Worm (Caenorhabditis elegans) whole organism, L3 larva: ENCODE results near the gene hlh-4.

Experiments
- R02D3.7 ChIP-seq: fragments of 150-350 bp; optimal IDR thresholded peaks from 2 replicates; lab custom pipeline; 2014; ENCODE audit warnings: missing biosample characterization, missing genetic modification characterization
- ZK546.5 ChIP-seq: sonication (generic microtip); optimal IDR thresholded peaks from 2 replicates; lab custom pipeline; 2017; ENCODE audit warnings: missing biosample characterization, missing genetic modification characterization
- ama-1 ChIP-seq: fragments of 150-350 bp; optimal IDR thresholded peaks from 2 replicates; lab custom pipeline; 2018
- ceh-16 ChIP-seq: sonication (generic microtip); optimal IDR thresholded peaks from 2 replicates; lab custom pipeline; 2017; ENCODE audit warnings: missing biosample characterization, missing genetic modification characterization
- ceh-28 ChIP-seq: fragments of 150-350 bp; optimal IDR thresholded peaks from 2 replicates; lab custom pipeline; 2014; ENCODE audit warnings: missing biosample characterization, missing genetic modification reagents, missing genetic modification characterization
- ceh-82 ChIP-seq: fragments of 150-350 bp; optimal IDR thresholded peaks from 2 replicates; lab custom pipeline; 2014; ENCODE audit warnings: missing biosample characterization, missing genetic modification characterization
- ceh-9 ChIP-seq: sonication (generic microtip); optimal IDR thresholded peaks from 2 replicates; lab custom pipeline; 2018; ENCODE audit warnings: missing biosample characterization, missing genetic modification characterization
- daf-12 ChIP-seq: fragments of 150-350 bp; optimal IDR thresholded peaks from 2 replicates; lab custom pipeline; 2014; ENCODE audit warnings: missing biosample characterization, missing genetic modification reagents, missing genetic modification characterization
- egl-5 ChIP-seq: fragments of 150-350 bp; optimal IDR thresholded peaks from 2 replicates; lab custom pipeline; 2017; ENCODE audit warnings: missing biosample characterization, missing genetic modification reagents, missing genetic modification characterization, inconsistent platforms
- elt-2 ChIP-seq: sonication (generic microtip); optimal IDR thresholded peaks from 2 replicates; lab custom pipeline; 2016; ENCODE audit warnings: missing genetic modification reagents, mild to moderate bottlenecking, missing genetic modification characterization, missing compliant biosample characterization
- elt-3 ChIP-seq, 3 experiments: fragments of 150-350 bp in 1 of 3; sonication (generic microtip) in 2 of 3; optimal IDR thresholded peaks; 2 replicates in 2 of 3; 4 replicates in 1 of 3; lab custom pipeline; 2014 to 2017; ENCODE audit warnings: missing biosample characterization in 3 of 3, missing genetic modification characterization in 3 of 3
- eor-1 ChIP-seq, 2 experiments: fragments of 150-350 bp; optimal IDR thresholded peaks; 2 replicates each; lab custom pipeline; 2014 to 2018; ENCODE audit warnings: missing biosample characterization in 2 of 2, missing genetic modification characterization in 2 of 2
- fkh-10 ChIP-seq: sonication (generic microtip); optimal IDR thresholded peaks from 2 replicates; lab custom pipeline; 2017; ENCODE audit warnings: missing biosample characterization, missing genetic modification reagents, missing genetic modification characterization
- fkh-2 ChIP-seq: fragments of 150-350 bp; optimal IDR thresholded peaks from 2 replicates; lab custom pipeline; 2014; ENCODE audit warnings: missing biosample characterization, missing genetic modification reagents, missing genetic modification characterization
- fos-1 ChIP-seq: fragments of 150-350 bp; optimal IDR thresholded peaks from 2 replicates; lab custom pipeline; 2014; ENCODE audit warnings: missing biosample characterization, missing genetic modification characterization
- hmg-11 ChIP-seq: sonication (generic microtip); optimal IDR thresholded peaks from 2 replicates; lab custom pipeline; 2016; ENCODE audit warnings: missing genetic modification characterization, missing compliant biosample characterization
- jun-1 ChIP-seq: fragments of 150-350 bp; optimal IDR thresholded peaks from 2 replicates; lab custom pipeline; 2014; ENCODE audit warnings: missing biosample characterization, missing genetic modification reagents, missing genetic modification characterization
- lin-15B ChIP-seq: fragments of 150-350 bp; optimal IDR thresholded peaks from 2 replicates; lab custom pipeline; 2014; ENCODE audit warnings: missing biosample characterization, missing genetic modification characterization
- lin-39 ChIP-seq: fragments of 150-350 bp; optimal IDR thresholded peaks from 2 replicates; lab custom pipeline; 2018; ENCODE audit warnings: missing biosample characterization, missing genetic modification reagents, missing genetic modification characterization
- lsy-12 ChIP-seq: sonication (generic microtip); optimal IDR thresholded peaks from 2 replicates; lab custom pipeline; 2016; ENCODE audit warnings: mild to moderate bottlenecking, missing genetic modification characterization, missing compliant biosample characterization
- mdl-1 ChIP-seq: fragments of 150-350 bp; optimal IDR thresholded peaks from 2 replicates; lab custom pipeline; 2014; ENCODE audit warnings: missing biosample characterization, missing genetic modification characterization
- mml-1 ChIP-seq: fragments of 150-350 bp; sonication (generic microtip); optimal IDR thresholded peaks from 3 replicates; lab custom pipeline; 2014; ENCODE audit warnings: missing biosample characterization, missing genetic modification characterization
- nfya-1 ChIP-seq: sonication (generic microtip); optimal IDR thresholded peaks from 2 replicates; lab custom pipeline; 2017; ENCODE audit warnings: missing genetic modification characterization, mild to moderate bottlenecking, missing compliant biosample characterization, antibody characterized with exemption, moderate library complexity; ENCODE audit not compliant: insufficient read depth
- nhr-12 ChIP-seq: fragments of 150-350 bp; optimal IDR thresholded peaks from 2 replicates; lab custom pipeline; 2014; ENCODE audit warnings: missing biosample characterization, missing genetic modification characterization
- nhr-23 ChIP-seq: fragments of 150-350 bp; optimal IDR thresholded peaks from 2 replicates; lab custom pipeline; 2014; ENCODE audit warnings: missing biosample characterization, missing genetic modification reagents, missing genetic modification characterization
- nhr-25 ChIP-seq: sonication (generic microtip); optimal IDR thresholded peaks from 2 replicates; lab custom pipeline; 2017; ENCODE audit warnings: missing biosample characterization, missing genetic modification characterization
- nhr-28 ChIP-seq: fragments of 150-350 bp; optimal IDR thresholded peaks from 2 replicates; lab custom pipeline; 2014; ENCODE audit warnings: missing biosample characterization, missing genetic modification characterization
- nhr-43 ChIP-seq: sonication (generic microtip); optimal IDR thresholded peaks from 2 replicates; lab custom pipeline; 2016; ENCODE audit warnings: mild to moderate bottlenecking, missing genetic modification characterization, missing compliant biosample characterization; ENCODE audit not compliant: poor library complexity, severe bottlenecking
- nhr-67 ChIP-seq: fragments of 150-350 bp; optimal IDR thresholded peaks from 2 replicates; lab custom pipeline; 2014; ENCODE audit warnings: missing biosample characterization, missing genetic modification characterization
- nhr-77 ChIP-seq: fragments of 150-350 bp; optimal IDR thresholded peaks from 2 replicates; lab custom pipeline; 2014; ENCODE audit warnings: missing biosample characterization, missing genetic modification characterization
- pha-4 ChIP-seq: fragments of 150-350 bp; optimal IDR thresholded peaks from 2 replicates; lab custom pipeline; 2014; ENCODE audit warnings: missing biosample characterization, missing genetic modification reagents, missing genetic modification characterization
- pqm-1 ChIP-seq: fragments of 150-350 bp; optimal IDR thresholded peaks from 2 replicates; lab custom pipeline; 2017; ENCODE audit warnings: missing biosample characterization, missing genetic modification characterization, inconsistent platforms
- sea-2 ChIP-seq: fragments of 150-350 bp; sonication (generic microtip); optimal IDR thresholded peaks from 4 replicates; lab custom pipeline; 2014; ENCODE audit warnings: missing biosample characterization, missing genetic modification reagents, missing genetic modification characterization
- skn-1 ChIP-seq: fragments of 150-350 bp; optimal IDR thresholded peaks from 2 replicates; lab custom pipeline; 2014; ENCODE audit warnings: missing biosample characterization, missing genetic modification characterization
- snpc-4 ChIP-seq: fragments of 150-350 bp; optimal IDR thresholded peaks from 2 replicates; lab custom pipeline; 2014; ENCODE audit warnings: missing biosample characterization, missing genetic modification characterization
- unc-39 ChIP-seq: sonication (generic microtip); optimal IDR thresholded peaks from 4 replicates; lab custom pipeline; 2017; ENCODE audit warnings: missing biosample characterization, missing genetic modification characterization
- unc-62 ChIP-seq: fragments of 150-350 bp; sonication (generic microtip); optimal IDR thresholded peaks from 4 replicates; lab custom pipeline; 2014; ENCODE audit warnings: missing biosample characterization, missing genetic modification reagents, missing genetic modification characterization
- zag-1 ChIP-seq: fragments of 150-350 bp; optimal IDR thresholded peaks from 2 replicates; lab custom pipeline; 2014; ENCODE audit warnings: missing biosample characterization, missing genetic modification characterization
- ztf-4 ChIP-seq: fragments of 150-350 bp; optimal IDR thresholded peaks from 2 replicates; lab custom pipeline; 2014; ENCODE audit warnings: missing biosample characterization, missing genetic modification characterization

Gene hlh-4

ce11 chrIII:9780665-9781304 is 41.9 kb upstream of the hlh-4 start, which contains the start of gene vha-1:
Gene vha-1, plus strand, starts transcription at chrIII:9781254.
- no peak for TF ChIP-seq eor-1 (tag; optimal IDR thresholded peaks at IDR 0.05; lab: Kevin White, UChicago)
- TF ChIP-seq unc-62 (GFP tag; lab: Kevin White, UChicago), result peak; percentile 63
- TF ChIP-seq lin-39 (tag; lab: Kevin White, UChicago), result peak; percentile 80
- TF ChIP-seq fos-1 (tag; lab: Kevin White, UChicago), result peak; percentile 80
- TF ChIP-seq mml-1 (tag; lab: Kevin White, UChicago), result no peak
- TF ChIP-seq hmg-11 (tag; lab: Kevin White, UChicago), result peak; percentile 57
- TF ChIP-seq ceh-28, result peak; percentile 66
- peak; percentile 90 for TF ChIP-seq jun-1 (tag; lab: Kevin White, UChicago)
- TF ChIP-seq snpc-4 (tag; lab: Kevin White, UChicago), result peak; percentile 70
- TF ChIP-seq ama-1 (lab: Kevin White, UChicago), result peak; percentile 74
- TF ChIP-seq nfya-1 (tag; lab: Kevin White, UChicago), result peak; percentile 90
- TF ChIP-seq elt-3 (tag; optimal IDR thresholded peaks at IDR 0.05; lab: Kevin White, UChicago), result peak in 2 of 3 experiments; percentile 23 to 46
- no peak for TF ChIP-seq nhr-28 (tag; lab: Kevin White, UChicago)
- no peak for TF ChIP-seq zag-1 (tag; lab: Kevin White, UChicago)
- TF ChIP-seq pqm-1 (tag; lab: Kevin White, UChicago), result peak; percentile 94
- peak; percentile 75 for TF ChIP-seq skn-1 (tag; lab: Kevin White, UChicago)
- no peak for TF ChIP-seq nhr-67
- TF ChIP-seq elt-2 (tag; lab: Kevin White, UChicago), result peak; percentile 84
- TF ChIP-seq nhr-43 (tag; lab: Kevin White, UChicago), result peak; percentile 58
- peak; percentile 73 for TF ChIP-seq nhr-23 (tag; lab: Kevin White, UChicago)
- TF ChIP-seq daf-12 (tag; lab: Kevin White, UChicago), result no peak
- TF ChIP-seq ZK546.5, result peak; percentile 3
- TF ChIP-seq fkh-2 (tag; lab: Kevin White, UChicago), result no peak
- peak; percentile 16 for TF ChIP-seq fkh-10 (GFP tag; lab: Kevin White, UChicago)
- TF ChIP-seq nhr-77 (tag; lab: Kevin White, UChicago), result peak; percentile 40
- peak; percentile 52 for TF ChIP-seq ztf-4 (tag; lab: Kevin White, UChicago)
- peak; percentile 46 for TF ChIP-seq egl-5 (tag; lab: Kevin White, UChicago)
- TF ChIP-seq ceh-9 (tag; lab: Kevin White, UChicago), result no peak
- peak; percentile 98 for TF ChIP-seq lin-15B (tag; lab: Kevin White, UChicago)
- TF ChIP-seq nhr-25, result peak; percentile 65
- peak; percentile 92 for TF ChIP-seq pha-4
- no peak for TF ChIP-seq nhr-12 (tag; lab: Kevin White, UChicago)
- TF ChIP-seq R02D3.7 (tag; lab: Kevin White, UChicago), result peak; percentile 59
- peak; percentile 80 for TF ChIP-seq lsy-12 (tag; lab: Kevin White, UChicago)
- no peak for TF ChIP-seq sea-2 (GFP tag; lab: Kevin White, UChicago)

ce11 chrIII:9780254-9780653 is 41.4 kb upstream of the hlh-4 start, which contains the start of gene sqv-3:
Gene sqv-3, minus strand, starts transcription at chrIII:9780354.
- no peak for TF ChIP-seq R02D3.7 (tag; lab: Kevin White, UChicago)
- no peak for TF ChIP-seq mdl-1 (tag; lab: Kevin White, UChicago)
- TF ChIP-seq fkh-2 (tag; lab: Kevin White, UChicago), result no peak
- no peak for TF ChIP-seq ZK546.5
- TF ChIP-seq ama-1 (lab: Kevin White, UChicago), result no peak
- TF ChIP-seq nfya-1 (tag; lab: Kevin White, UChicago), result no peak
- TF ChIP-seq snpc-4 (tag; lab: Kevin White, UChicago), result no peak
- no peak for TF ChIP-seq egl-5 (tag; lab: Kevin White, UChicago)
- TF ChIP-seq ztf-4 (tag; lab: Kevin White, UChicago), result no peak
- TF ChIP-seq unc-39 (tag; lab: Kevin White, UChicago), result no peak
- no peak for TF ChIP-seq ceh-16
- TF ChIP-seq ceh-28, result no peak
- TF ChIP-seq ceh-82 (tag; lab: Kevin White, UChicago), result no peak
- no peak for TF ChIP-seq nhr-25
- TF ChIP-seq nhr-77 (tag; lab: Kevin White, UChicago), result no peak
- no peak for TF ChIP-seq nhr-12 (tag; lab: Kevin White, UChicago)
- TF ChIP-seq, all 47 proteins: peak for 0
